Worm (Caenorhabditis elegans) whole organism, L4 larva: ENCODE data around the gene ipla-5.

Source experiments
- ceh-82 ChIP-seq: sonication (generic microtip); optimal IDR thresholded peaks from 2 replicates; lab custom pipeline; 2017; ENCODE audit warnings: missing biosample characterization, missing genetic modification characterization
- pha-4 ChIP-seq, 2 experiments: fragments of 150-350 bp in 1 of 2; fragments of 200-800 bp in 1 of 2; sonication (Bioruptor generic) in 1 of 2; IDR thresholded peaks in 1 of 2; optimal IDR thresholded peaks in 1 of 2; 2 replicates each; pipeline versions ENCODE4 v1.3.6 to Lab custom; 2014 to 2022; ENCODE audit warnings: missing genetic modification characterization in 2 of 2, missing genetic modification reagents in 2 of 2, missing biosample characterization in 1 of 2, missing compliant biosample characterization in 1 of 2
- set-16 ChIP-seq: fragments of 200-800 bp; sonication (Bioruptor generic); IDR thresholded peaks from 2 replicates; pipeline ENCODE4 v1.3.6; 2022; ENCODE audit warnings: missing genetic modification reagents, missing genetic modification characterization, missing compliant biosample characterization
- unc-62 ChIP-seq, 3 experiments: fragments of 150-350 bp in 1 of 3; sonication (generic microtip); optimal IDR thresholded peaks in 2 of 3; peaks in 1 of 3; 1 replicate in 1 of 3; 2 replicates in 2 of 3; lab custom pipeline; 2014 to 2017; ENCODE audit warnings: missing biosample characterization in 3 of 3, missing genetic modification characterization in 3 of 3, missing genetic modification reagents in 3 of 3, missing genotype in 1 of 3

DNA sequence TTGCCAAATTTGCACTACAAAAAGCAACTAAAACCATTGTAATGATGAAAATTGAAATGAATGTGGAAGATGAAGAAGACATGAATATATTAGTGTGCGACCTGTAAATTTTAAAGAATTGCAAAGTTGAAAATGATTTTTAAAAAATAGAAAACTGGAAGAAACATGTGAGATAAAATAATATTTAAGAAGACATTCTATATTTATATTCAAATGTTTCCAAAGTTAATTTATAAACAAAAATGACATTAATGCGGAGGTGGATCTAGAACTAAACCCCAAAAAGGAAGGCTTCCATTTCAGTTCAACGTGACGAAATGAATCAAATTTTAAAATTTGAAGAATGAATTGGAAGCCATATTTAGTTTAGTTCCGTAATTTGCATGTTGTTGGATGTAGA, 35.8 kb upstream of the ipla-5 start, which contains the start of gene nlp-60:
- no peak for TF ChIP-seq set-16
- TF ChIP-seq unc-62 (GFP tag; optimal IDR thresholded peaks at IDR 0.05 in 1 of 2; lab: Kevin White, UChicago): no peak
- TF ChIP-seq unc-62 (tag; optimal IDR thresholded peaks at IDR 0.05; lab: Kevin White, UChicago): no peak
- no peak for TF ChIP-seq pha-4 (GFP tag; IDR thresholded peaks at IDR 0.05; lab: Robert Waterston, UW)
- TF ChIP-seq pha-4 (tag; optimal IDR thresholded peaks at IDR 0.05; lab: Kevin White, UChicago): no peak
- TF ChIP-seq ceh-82 (tag; lab: Kevin White, UChicago): no peak
